Fruit fly (Drosophila melanogaster) whole organism, embryonic: ENCODE measurements around the gene CG6569.
A peak's percentile ranks its signal among the peaks of the same experiment; 100 is the strongest.

Experiments
- ATbp ChIP-seq: fragments of 200-800 bp; sonication (Bioruptor generic); optimal IDR thresholded peaks from 2 replicates; lab custom pipeline; 2017; ENCODE audit warnings: missing biosample characterization, mild to moderate bottlenecking, missing genetic modification characterization, missing genetic modification reagents
- CG10321 ChIP-seq: fragments of 200-800 bp; sonication (Bioruptor generic); IDR thresholded peaks from 2 replicates; pipeline ENCODE4 v1.3.6; 2022; ENCODE audit warnings: missing biosample characterization, missing genetic modification characterization
- CG10654 ChIP-seq: fragments of 200-800 bp; sonication (Bioruptor generic); optimal IDR thresholded peaks from 2 replicates; lab custom pipeline; 2016; ENCODE audit warnings: missing biosample characterization, missing genetic modification characterization
- CG10959 ChIP-seq: fragments of 200-800 bp; sonication (Bioruptor generic); IDR thresholded peaks from 2 replicates; pipeline ENCODE4 v1.3.6; 2022; ENCODE audit warnings: missing biosample characterization, missing genetic modification characterization
- CG11247 ChIP-seq: fragments of 200-800 bp; sonication (Bioruptor generic); IDR thresholded peaks from 2 replicates; pipeline ENCODE4 v1.3.6; 2022; ENCODE audit warnings: missing biosample characterization, missing genetic modification characterization
- CG1233 ChIP-seq: fragments of 200-800 bp; sonication (Bioruptor generic); optimal IDR thresholded peaks from 4 replicates; lab custom pipeline; 2018; ENCODE audit warnings: missing biosample characterization, mild to moderate bottlenecking, missing genetic modification characterization
- CG12942 ChIP-seq: fragments of 200-800 bp; sonication (Bioruptor generic); optimal IDR thresholded peaks from 3 replicates; lab custom pipeline; 2016; ENCODE audit warnings: missing biosample characterization, missing genetic modification characterization
- CG13424 ChIP-seq: fragments of 200-800 bp; sonication (Bioruptor generic); optimal IDR thresholded peaks from 2 replicates; lab custom pipeline; 2019; ENCODE audit warnings: missing biosample characterization, mild to moderate bottlenecking, missing genetic modification characterization, moderate library complexity
- CG13624 ChIP-seq: fragments of 200-800 bp; sonication (Bioruptor generic); optimal IDR thresholded peaks from 2 replicates; lab custom pipeline; 2016; ENCODE audit warnings: missing biosample characterization, missing genetic modification characterization
- CG13775 ChIP-seq: fragments of 200-800 bp; sonication (Bioruptor generic); optimal IDR thresholded peaks from 3 replicates; lab custom pipeline; 2017; ENCODE audit warnings: missing biosample characterization, mild to moderate bottlenecking, missing genetic modification characterization
- CG15514 ChIP-seq: fragments of 200-800 bp; sonication (Bioruptor generic); optimal IDR thresholded peaks from 3 replicates; lab custom pipeline; 2017; ENCODE audit warnings: missing biosample characterization, missing genetic modification characterization, mild to moderate bottlenecking, moderate library complexity, missing genetic modification reagents
- CG15601 ChIP-seq: fragments of 200-800 bp; sonication (Bioruptor generic); optimal IDR thresholded peaks from 3 replicates; lab custom pipeline; 2019; ENCODE audit warnings: missing biosample characterization, mild to moderate bottlenecking, missing genetic modification characterization, moderate library complexity
- CG15696 ChIP-seq: fragments of 200-800 bp; sonication (Bioruptor generic); optimal IDR thresholded peaks from 2 replicates; lab custom pipeline; 2019; ENCODE audit warnings: missing biosample characterization, mild to moderate bottlenecking, missing genetic modification characterization, moderate library complexity
- CG17385 ChIP-seq: fragments of 200-800 bp; sonication (Bioruptor generic); optimal IDR thresholded peaks from 3 replicates; lab custom pipeline; 2018; ENCODE audit warnings: missing biosample characterization, mild to moderate bottlenecking, missing genetic modification characterization
- CG17612 ChIP-seq: fragments of 200-800 bp; sonication (Bioruptor generic); IDR thresholded peaks from 2 replicates; pipeline ENCODE4 v1.3.6; 2022; ENCODE audit warnings: missing biosample characterization, missing genetic modification characterization
- CG1832 ChIP-seq: fragments of 200-800 bp; sonication (Bioruptor generic); optimal IDR thresholded peaks from 2 replicates; lab custom pipeline; 2017; ENCODE audit warnings: missing biosample characterization, mild to moderate bottlenecking, missing genetic modification characterization, inconsistent platforms
- CG2678 ChIP-seq: fragments of 200-800 bp; sonication (Bioruptor generic); optimal IDR thresholded peaks from 3 replicates; lab custom pipeline; 2019; ENCODE audit warnings: missing biosample characterization, mild to moderate bottlenecking, missing genetic modification characterization, moderate library complexity
- CG2712 ChIP-seq: fragments of 200-800 bp; optimal IDR thresholded peaks from 3 replicates; lab custom pipeline; 2019; ENCODE audit warnings: missing biosample characterization, mild to moderate bottlenecking, missing genetic modification characterization, moderate library complexity
- CG33213 ChIP-seq: fragments of 200-800 bp; sonication (Bioruptor generic); optimal IDR thresholded peaks from 3 replicates; lab custom pipeline; 2016; ENCODE audit warnings: missing biosample characterization, missing genetic modification characterization
- CG34422 ChIP-seq: fragments of 200-800 bp; sonication (Bioruptor generic); IDR thresholded peaks from 3 replicates; pipeline ENCODE4 v1.3.6; 2022; ENCODE audit warnings: missing biosample characterization, missing genetic modification characterization
- CG4730 ChIP-seq: fragments of 200-800 bp; sonication (Bioruptor generic); IDR thresholded peaks from 2 replicates; pipeline ENCODE4 v1.3.6; 2022; ENCODE audit warnings: missing biosample characterization, missing genetic modification characterization
- CG4854 ChIP-seq: fragments of 200-800 bp; sonication (Bioruptor generic); optimal IDR thresholded peaks from 2 replicates; lab custom pipeline; 2016; ENCODE audit warnings: missing biosample characterization, missing genetic modification characterization, inconsistent platforms
- CG7372 ChIP-seq: fragments of 200-800 bp; sonication (Bioruptor generic); IDR thresholded peaks from 2 replicates; pipeline ENCODE4 v1.3.6; 2022; ENCODE audit warnings: missing biosample characterization, missing genetic modification characterization
- CG8924 ChIP-seq: fragments of 200-800 bp; optimal IDR thresholded peaks from 3 replicates; lab custom pipeline; 2019; ENCODE audit warnings: missing biosample characterization, mild to moderate bottlenecking, missing genetic modification characterization, moderate library complexity
- Chrac-16 ChIP-seq: fragments of 200-800 bp; sonication (Bioruptor generic); optimal IDR thresholded peaks from 3 replicates; lab custom pipeline; 2016; ENCODE audit warnings: missing biosample characterization, missing genetic modification characterization
- CrebB ChIP-seq: fragments of 200-800 bp; sonication (Bioruptor generic); optimal IDR thresholded peaks from 3 replicates; lab custom pipeline; 2018; ENCODE audit warnings: missing biosample characterization, mild to moderate bottlenecking, missing genetic modification characterization
- Dfd ChIP-seq, 2 experiments: fragments of >200 bp; optimal IDR thresholded peaks; 2 replicates each; lab custom pipeline; 2017; ENCODE audit warnings: missing biosample characterization in 2 of 2, missing genetic modification characterization in 2 of 2
- Hand ChIP-seq: fragments of 200-800 bp; sonication (Bioruptor generic); optimal IDR thresholded peaks from 2 replicates; lab custom pipeline; 2017; ENCODE audit warnings: mild to moderate bottlenecking, missing biosample characterization, missing genetic modification reagents, missing genetic modification characterization
- Jarid2 ChIP-seq: fragments of 200-800 bp; sonication (Bioruptor generic); optimal IDR thresholded peaks from 3 replicates; lab custom pipeline; 2017; ENCODE audit warnings: mild to moderate bottlenecking, missing biosample characterization, missing genetic modification reagents, missing genetic modification characterization
- Med ChIP-seq: fragments of 200-800 bp; sonication (Bioruptor generic); peaks from one replicate; lab custom pipeline; 2016; ENCODE audit warnings: missing biosample characterization, missing genetic modification characterization, mild to moderate bottlenecking, inconsistent platforms, moderate library complexity
- Meics ChIP-seq: fragments of 200-800 bp; sonication (Bioruptor generic); optimal IDR thresholded peaks from 2 replicates; lab custom pipeline; 2017; ENCODE audit warnings: missing biosample characterization, mild to moderate bottlenecking, missing genetic modification characterization
- Mes4 ChIP-seq: fragments of 200-800 bp; sonication (Bioruptor generic); optimal IDR thresholded peaks from 2 replicates; lab custom pipeline; 2016; ENCODE audit warnings: missing biosample characterization, missing genetic modification characterization
- NC2β ChIP-seq: fragments of 200-800 bp; sonication (Bioruptor generic); optimal IDR thresholded peaks from 2 replicates; lab custom pipeline; 2016; ENCODE audit warnings: missing biosample characterization, missing genetic modification characterization
- PHDP ChIP-seq: fragments of 200-800 bp; sonication (Bioruptor generic); optimal IDR thresholded peaks from 3 replicates; lab custom pipeline; 2018; ENCODE audit warnings: missing biosample characterization, mild to moderate bottlenecking, missing genetic modification characterization, moderate library complexity
- Pdp1 ChIP-seq, 2 experiments: fragments of 200-800 bp; sonication (Bioruptor generic); optimal IDR thresholded peaks; 3 replicates each; lab custom pipeline; 2016; ENCODE audit warnings: missing biosample characterization in 2 of 2, missing genetic modification characterization in 2 of 2, mild to moderate bottlenecking in 1 of 2, moderate library complexity in 1 of 2
- Ssrp ChIP-seq: fragments of 200-800 bp; sonication (Bioruptor generic); optimal IDR thresholded peaks from 2 replicates; lab custom pipeline; 2018; ENCODE audit warnings: missing biosample characterization, mild to moderate bottlenecking, missing genetic modification characterization, moderate library complexity
- Stat92E ChIP-seq, 3 experiments: fragments of >200 bp in 2 of 3; fragments of 200-800 bp in 1 of 3; sonication (Bioruptor generic) in 1 of 3; optimal IDR thresholded peaks; 2 replicates each; lab custom pipeline; 2017 to 2019; ENCODE audit warnings: missing biosample characterization in 3 of 3, missing genetic modification characterization in 3 of 3, mild to moderate bottlenecking in 1 of 3, moderate library complexity in 1 of 3
- bcd ChIP-seq: fragments of 200-800 bp; sonication (Bioruptor generic); optimal IDR thresholded peaks from 2 replicates; lab custom pipeline; 2017; ENCODE audit warnings: missing biosample characterization, mild to moderate bottlenecking, missing genetic modification characterization
- chn ChIP-seq: fragments of 200-800 bp; sonication (Bioruptor generic); optimal IDR thresholded peaks from 2 replicates; lab custom pipeline; 2016; ENCODE audit warnings: missing biosample characterization, missing genetic modification characterization
- dpn ChIP-seq, 2 experiments: fragments of 200-800 bp; sonication (Bioruptor generic); optimal IDR thresholded peaks; 3 replicates each; lab custom pipeline; 2016; ENCODE audit warnings: missing biosample characterization in 2 of 2, missing genetic modification characterization in 2 of 2
- fd96Cb ChIP-seq: fragments of 200-800 bp; sonication (Bioruptor generic); optimal IDR thresholded peaks from 2 replicates; lab custom pipeline; 2018; ENCODE audit warnings: missing biosample characterization, mild to moderate bottlenecking, missing genetic modification characterization, moderate library complexity
- ftz-f1 ChIP-seq: fragments of 200-800 bp; sonication (Bioruptor generic); optimal IDR thresholded peaks from 2 replicates; lab custom pipeline; 2016; ENCODE audit warnings: missing biosample characterization, missing genetic modification characterization
- gcm2 ChIP-seq: fragments of 200-800 bp; sonication (Bioruptor generic); optimal IDR thresholded peaks from 2 replicates; lab custom pipeline; 2016; ENCODE audit warnings: missing biosample characterization, missing genetic modification characterization
- inv ChIP-seq: fragments of 200-800 bp; sonication (Bioruptor generic); IDR thresholded peaks from 2 replicates; pipeline ENCODE4 v1.3.6; 2022; ENCODE audit warnings: missing biosample characterization, missing genetic modification characterization; ENCODE audit not compliant: partially characterized antibody
- jigr1 ChIP-seq: fragments of 200-800 bp; sonication (Bioruptor generic); IDR thresholded peaks from 3 replicates; pipeline ENCODE4 v1.3.6; 2022; ENCODE audit warnings: missing biosample characterization, missing genetic modification characterization
- luna ChIP-seq: fragments of 200-800 bp; sonication (Bioruptor generic); optimal IDR thresholded peaks from 2 replicates; lab custom pipeline; 2016; ENCODE audit warnings: missing biosample characterization, missing genetic modification characterization
- pb ChIP-seq: fragments of 200-800 bp; sonication (Bioruptor generic); optimal IDR thresholded peaks from 3 replicates; lab custom pipeline; 2016; ENCODE audit warnings: missing biosample characterization, missing genetic modification characterization
- pita ChIP-seq: fragments of 200-800 bp; sonication (Bioruptor generic); optimal IDR thresholded peaks from 2 replicates; lab custom pipeline; 2017; ENCODE audit warnings: missing biosample characterization, mild to moderate bottlenecking, missing genetic modification characterization
- pzg ChIP-seq: fragments of 200-800 bp; sonication (Bioruptor generic); optimal IDR thresholded peaks from 3 replicates; lab custom pipeline; 2018; ENCODE audit warnings: missing biosample characterization, mild to moderate bottlenecking, missing genetic modification characterization, moderate library complexity
- trh ChIP-seq: fragments of 200-800 bp; sonication (Bioruptor generic); optimal IDR thresholded peaks from 2 replicates; lab custom pipeline; 2016; ENCODE audit warnings: missing biosample characterization, missing genetic modification characterization
- zen ChIP-seq: fragments of 200-800 bp; sonication (Bioruptor generic); optimal IDR thresholded peaks from 3 replicates; lab custom pipeline; 2018; ENCODE audit warnings: missing biosample characterization, mild to moderate bottlenecking, missing genetic modification characterization, moderate library complexity

Gene CG6569

DNA sequence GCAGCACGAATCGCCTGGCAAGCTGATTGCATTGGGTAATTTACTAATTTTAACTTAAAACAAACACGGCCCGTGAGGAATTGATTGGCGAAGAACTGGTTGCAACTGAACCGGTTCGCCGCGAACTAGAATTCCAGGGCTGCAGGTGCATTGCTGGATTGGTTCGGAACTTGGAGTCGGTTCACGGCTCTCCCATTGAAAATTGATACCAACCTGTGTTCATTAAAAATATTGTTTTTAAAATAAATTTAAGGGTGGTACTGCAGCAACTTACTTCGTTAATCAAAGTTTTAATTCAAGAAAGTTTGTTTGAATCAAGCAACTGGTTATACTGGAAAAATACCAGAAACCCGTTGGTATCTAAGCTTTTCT lies 45.2 kb downstream of the CG6569 start, which contains the start of gene CASK (continued):
- TF ChIP-seq CG2678 (tag; lab: Kevin White, UChicago) (no peak), Ssrp (no peak), Dfd (GFP tag; optimal IDR thresholded peaks at IDR 0.05; lab: Kevin White, UChicago) (no peak), CG10654 (no peak), CG10321 (no peak), CG7372 (GFP tag; lab: Robert Waterston, UW) (no peak), CG33213 (GFP tag; lab: Kevin White, UChicago) (peak; percentile 49), CG15514 (GFP tag; lab: Kevin White, UChicago) (peak; percentile 100), fd96Cb (no peak), Stat92E (GFP tag; optimal IDR thresholded peaks at IDR 0.05; lab: Kevin White, UChicago) (peak in 1 of 3 experiments; percentile 57), ATbp (GFP tag; lab: Kevin White, UChicago) (no peak), CG15696 (tag; lab: Kevin White, UChicago) (no peak), CG15601 (tag; lab: Kevin White, UChicago) (peak; percentile 11), inv (GFP tag; lab: Robert Waterston, UW) (peak; percentile 59; the same call in 1 of the 2 replicates), pb (GFP tag; lab: Kevin White, UChicago) (no peak), CG11247 (no peak), Jarid2 (peak; percentile 43), trh (no peak), chn (GFP tag; lab: Kevin White, UChicago) (peak; percentile 5), Mes4 (peak; percentile 46), CG13424 (peak; percentile 15), CG13624 (GFP tag; lab: Kevin White, UChicago) (no peak), bcd (no peak), ftz-f1 (GFP tag; lab: Kevin White, UChicago) (no peak), Pdp1 (GFP tag; optimal IDR thresholded peaks at IDR 0.05; lab: Kevin White, UChicago) (peak in 1 of 2 experiments; percentile 25), dpn (GFP tag; optimal IDR thresholded peaks at IDR 0.05; lab: Kevin White, UChicago) (no peak), CG4730 (GFP tag; lab: Robert Waterston, UW) (no peak), pzg (GFP tag; lab: Kevin White, UChicago) (peak; percentile 78), CG1832 (no peak), NC2β (peak; percentile 37), CrebB (tag; lab: Kevin White, UChicago) (no peak), Chrac-16 (GFP tag; lab: Kevin White, UChicago) (no peak), jigr1 (GFP tag; lab: Robert Waterston, UW) (no peak), zen (tag; lab: Kevin White, UChicago) (no peak), CG13775 (GFP tag; lab: Kevin White, UChicago) (no peak), gcm2 (GFP tag; lab: Kevin White, UChicago) (no peak), luna (GFP tag; lab: Kevin White, UChicago) (no peak), Med (peak; percentile 75), CG17612 (no peak), CG2712 (tag; lab: Kevin White, UChicago) (peak; percentile 14), CG12942 (GFP tag; lab: Kevin White, UChicago) (no peak), CG4854 (GFP tag; lab: Kevin White, UChicago) (no peak), Hand (GFP tag; lab: Kevin White, UChicago) (no peak), CG34422 (GFP tag; lab: Robert Waterston, UW) (no peak), Meics (GFP tag; lab: Kevin White, UChicago) (no peak), CG10959 (GFP tag; lab: Robert Waterston, UW) (no peak), PHDP (tag; lab: Kevin White, UChicago) (no peak), CG8924 (no peak), CG1233 (no peak), CG17385 (GFP tag; lab: Kevin White, UChicago) (no peak), pita (GFP tag; lab: Kevin White, UChicago) (peak; percentile 33)
